Worm (Caenorhabditis elegans): ENCODE data around the gene ZK54.3.

- TF ChIP-seq snpc-4 (tag; optimal IDR thresholded peaks at IDR 0.05), result no peak
- peak; percentile 51 for TF ChIP-seq fkh-10 (GFP tag; optimal IDR thresholded peaks at IDR 0.05)
- TF ChIP-seq ZK546.5 (tag; optimal IDR thresholded peaks at IDR 0.05), result no peak
Measured at ce11 chrX:17451410-17451809, 15.4 kb downstream of the ZK54.3 start, which contains the start of gene C36E6.2.
